Worm (Caenorhabditis elegans) whole organism, L4/young adult: ENCODE results near the gene F21D9.3.
"Not testable (repeated sequence)": the region's sequence is repeated elsewhere in the genome, so short reads cannot be mapped to it uniquely, and the experiment has no call there.

ENCODE experiments used
- W03F9.2 ChIP-seq: fragments of 150-350 bp; optimal IDR thresholded peaks from 2 replicates; lab custom pipeline; 2014; ENCODE audit warnings: missing biosample characterization, missing genetic modification characterization
- dao-5 ChIP-seq: sonication (generic microtip); optimal IDR thresholded peaks from 2 replicates; lab custom pipeline; 2016; ENCODE audit warnings: missing genotype, missing genetic modification characterization, moderate library complexity, missing compliant biosample characterization
- him-1 ChIP-seq: sonication (generic microtip); optimal IDR thresholded peaks from 2 replicates; lab custom pipeline; 2016; ENCODE audit warnings: missing genotype, missing genetic modification reagents, missing genetic modification characterization, missing compliant biosample characterization

The F21D9.3 gene

ce11 chrV:19264148-19264547 is 6.6 kb upstream of the F21D9.3 start, which contains the start of gene F21D9.1:
Gene F21D9.1, plus strand, starts transcription at chrV:19264448.
- TF ChIP-seq W03F9.2, him-1, dao-5 (tag; lab: Kevin White, UChicago): not testable (repeated sequence)

- TF ChIP-seq W03F9.2 (tag; lab: Kevin White, UChicago) (no peak), dao-5 (tag; lab: Kevin White, UChicago) (no peak), him-1 (tag; lab: Kevin White, UChicago) (no peak)
These were observed 4.8 kb upstream of the F21D9.3 start, which contains the start of gene F21D9.2 for ce11 chrV:19262349-19262748. Gene F21D9.2, minus strand, starts transcription at chrV:19262449.

ce11 chrV:19260686-19261085 is 3.1 kb upstream of the F21D9.3 start:
- TF ChIP-seq dao-5 (tag; lab: Kevin White, UChicago) (no peak), W03F9.2 (tag; lab: Kevin White, UChicago) (no peak)

ce11 chrV:19259403-19259802 is 1.9 kb upstream of the F21D9.3 start:
- TF ChIP-seq him-1 (tag; lab: Kevin White, UChicago) (no peak), W03F9.2 (tag; lab: Kevin White, UChicago) (no peak), dao-5 (tag; lab: Kevin White, UChicago) (no peak)

ce11 chrV:19253520-19253919 is 4.0 kb downstream of the F21D9.3 start, which contains the start of gene F21D9.4:
Gene F21D9.4, plus strand, starts transcription at chrV:19253820.
- no peak for TF ChIP-seq W03F9.2 (tag; lab: Kevin White, UChicago)
- TF ChIP-seq dao-5 (tag; lab: Kevin White, UChicago) = no peak
- TF ChIP-seq him-1 (tag; lab: Kevin White, UChicago) = no peak

- TF ChIP-seq W03F9.2 (tag; lab: Kevin White, UChicago) (no peak), him-1 (tag; lab: Kevin White, UChicago) (no peak), dao-5 (tag; lab: Kevin White, UChicago) (no peak)
These were observed 5.7 kb downstream of the F21D9.3 start, which contains the start of gene F21D9.11 for ce11 chrV:19251844-19252243. Gene F21D9.11, plus strand, starts transcription at chrV:19252144.

ce11 chrV:19250983-19251382 is 6.6 kb downstream of the F21D9.3 start, which contains the start of gene str-81:
Gene str-81, minus strand, starts transcription at chrV:19251083.
- TF ChIP-seq him-1 (tag; lab: Kevin White, UChicago) = no peak
- TF ChIP-seq dao-5 (tag; lab: Kevin White, UChicago) = no peak
- TF ChIP-seq W03F9.2 (tag; lab: Kevin White, UChicago) = no peak

ce11 chrV:19240129-19240528 is 17.4 kb downstream of the F21D9.3 start, which contains the start of the genes fbxb-115 and fbxb-1:
Gene fbxb-115, minus strand, starts transcription at chrV:19240229.
Gene fbxb-1, plus strand, starts transcription at chrV:19240354.
- TF ChIP-seq W03F9.2 (tag; lab: Kevin White, UChicago) (no peak), dao-5 (tag; lab: Kevin White, UChicago) (no peak), him-1 (tag; lab: Kevin White, UChicago) (no peak)

- TF ChIP-seq dao-5 (tag; lab: Kevin White, UChicago) (no peak), W03F9.2 (tag; lab: Kevin White, UChicago) (no peak), him-1 (tag; lab: Kevin White, UChicago) (no peak)
These were observed 20.3 kb downstream of the F21D9.3 start, which contains the start of gene fbxb-2 for ce11 chrV:19237204-19237603. Gene fbxb-2, minus strand, starts transcription at chrV:19237304.

- TF ChIP-seq dao-5 (tag; lab: Kevin White, UChicago) (no peak), him-1 (tag; lab: Kevin White, UChicago) (no peak), W03F9.2 (tag; lab: Kevin White, UChicago) (no peak)
These were observed 24.1 kb downstream of the F21D9.3 start, which contains the start of gene fbxb-116 for ce11 chrV:19233469-19233868. Gene fbxb-116, plus strand, starts transcription at chrV:19233769.

ce11 chrV:19231167-19231566 is 26.4 kb downstream of the F21D9.3 start:
- TF ChIP-seq dao-5 (tag; lab: Kevin White, UChicago) (no peak), W03F9.2 (tag; lab: Kevin White, UChicago) (no peak), him-1 (tag; lab: Kevin White, UChicago) (no peak)

- no peak for TF ChIP-seq him-1 (tag; lab: Kevin White, UChicago)
- TF ChIP-seq W03F9.2 (tag; lab: Kevin White, UChicago) = no peak
- TF ChIP-seq dao-5 (tag; lab: Kevin White, UChicago) = no peak
These were observed 27.1 kb downstream of the F21D9.3 start, which contains the start of gene sqst-3 for ce11 chrV:19230413-19230812. Gene sqst-3, plus strand, starts transcription at chrV:19230782.

ce11 chrV:19217675-19218074 is 39.9 kb downstream of the F21D9.3 start, which contains the start of gene oac-49:
Gene oac-49, plus strand, starts transcription at chrV:19217975.
- no peak for TF ChIP-seq W03F9.2 (tag; lab: Kevin White, UChicago)
- TF ChIP-seq him-1 (tag; lab: Kevin White, UChicago) = no peak
- no peak for TF ChIP-seq dao-5 (tag; lab: Kevin White, UChicago)

- TF ChIP-seq W03F9.2 (tag; lab: Kevin White, UChicago) (no peak), him-1 (tag; lab: Kevin White, UChicago) (no peak), dao-5 (tag; lab: Kevin White, UChicago) (no peak)
These were observed 40.4 kb downstream of the F21D9.3 start, which contains the start of gene srr-2 for ce11 chrV:19217104-19217503. Gene srr-2, minus strand, starts transcription at chrV:19217176.
